Fruit fly (Drosophila melanogaster): ENCODE results near the gene CG15385.

DNA sequence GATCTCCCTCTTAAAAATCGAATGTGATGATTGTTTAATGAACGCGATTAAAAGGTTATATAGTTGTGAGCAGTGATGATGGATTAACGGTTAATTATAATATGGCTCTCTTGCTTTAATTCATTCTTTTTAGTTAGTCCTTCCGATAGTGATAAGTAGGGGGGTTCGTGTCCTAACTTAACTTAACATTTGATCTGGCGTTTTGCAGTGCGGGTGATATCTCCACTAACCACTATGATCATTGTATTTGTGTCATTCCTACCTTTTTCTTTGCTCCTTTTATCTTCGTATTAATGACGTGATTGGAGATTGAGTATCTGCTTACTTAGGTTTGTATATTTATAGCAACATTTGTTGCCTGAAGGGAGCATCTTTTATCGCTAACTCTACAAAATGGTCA is 17.0 kb downstream of the CG15385 start:
- TF ChIP-seq D19A (tag; optimal IDR thresholded peaks at IDR 0.05) (no peak), h (optimal IDR thresholded peaks at IDR 0.05) (no peak), Atf6 (GFP tag; IDR thresholded peaks at IDR 0.05) (no peak), pros (GFP tag; optimal IDR thresholded peaks at IDR 0.05) (no peak), insv (GFP tag; optimal IDR thresholded peaks at IDR 0.05) (peak in 1 of 2 experiments; percentile 53), z (GFP tag; IDR thresholded peaks at IDR 0.05) (no peak), CG15073 (GFP tag; optimal IDR thresholded peaks at IDR 0.05) (no peak), CG9932 (GFP tag; IDR thresholded peaks at IDR 0.05) (no peak), Ets97D (GFP tag; optimal IDR thresholded peaks at IDR 0.05) (no peak), pb (GFP tag; optimal IDR thresholded peaks at IDR 0.05) (no peak), CG10959 (GFP tag; IDR thresholded peaks at IDR 0.05) (no peak), HLHmδ (GFP tag; optimal IDR thresholded peaks at IDR 0.05) (no peak), ash1 (GFP tag; optimal IDR thresholded peaks at IDR 0.05) (no peak), otp (GFP tag; IDR thresholded peaks at IDR 0.05) (no peak)
